Worm (Caenorhabditis elegans) whole organism, mixed stage, embryonic: ENCODE data around the gene nhr-254.

ENCODE experiments used
- elt-1 ChIP-seq: sonication (generic microtip); optimal IDR thresholded peaks from 2 replicates; lab custom pipeline; 2017; ENCODE audit warnings: missing genetic modification characterization, mild to moderate bottlenecking, missing compliant biosample characterization, antibody characterized with exemption, moderate library complexity, borderline replicate concordance; ENCODE audit not compliant: insufficient read depth
- elt-3 ChIP-seq: fragments of 150-350 bp; optimal IDR thresholded peaks from 2 replicates; lab custom pipeline; 2014; ENCODE audit warnings: missing biosample characterization, missing genetic modification characterization
- lsy-2 ChIP-seq: fragments of 150-350 bp; optimal IDR thresholded peaks from 2 replicates; lab custom pipeline; 2014; ENCODE audit warnings: missing biosample characterization, missing genetic modification characterization
- pha-4 ChIP-seq: fragments of 150-350 bp; optimal IDR thresholded peaks from 2 replicates; lab custom pipeline; 2018; ENCODE audit warnings: missing biosample characterization, missing genetic modification reagents, missing genetic modification characterization
- snpc-4 ChIP-seq: fragments of 150-350 bp; optimal IDR thresholded peaks from 2 replicates; lab custom pipeline; 2014; ENCODE audit warnings: missing biosample characterization, missing genetic modification characterization
- sptf-1 ChIP-seq: sonication (generic microtip); optimal IDR thresholded peaks from 2 replicates; lab custom pipeline; 2017; ENCODE audit warnings: mild to moderate bottlenecking, missing genetic modification characterization, moderate library complexity, missing compliant biosample characterization
- unc-62 ChIP-seq: fragments of 150-350 bp; optimal IDR thresholded peaks from 2 replicates; lab custom pipeline; 2014; ENCODE audit warnings: missing biosample characterization, missing genetic modification reagents, missing genetic modification characterization
- ztf-11 ChIP-seq: fragments of 150-350 bp; optimal IDR thresholded peaks from 2 replicates; lab custom pipeline; 2014; ENCODE audit warnings: missing biosample characterization, missing genetic modification characterization

DNA sequence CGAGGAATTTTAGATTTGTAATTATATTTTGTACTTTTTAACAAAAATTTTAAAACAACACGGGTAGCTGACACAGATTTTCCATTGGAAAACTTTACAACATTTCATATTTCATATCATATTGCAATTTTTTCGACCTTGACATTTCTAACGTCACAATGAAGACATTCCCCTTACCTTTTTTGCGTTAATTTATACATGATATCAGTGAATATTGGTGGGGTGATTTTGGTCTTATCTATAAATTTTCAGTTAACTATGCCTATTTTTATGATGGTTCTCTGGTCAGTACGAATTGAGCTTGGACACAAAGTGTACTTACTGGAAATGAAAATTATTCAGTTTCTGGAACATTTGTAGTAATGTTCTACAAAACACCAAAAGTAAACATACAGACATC is 7.9 kb upstream of the nhr-254 start:
- no peak for TF ChIP-seq elt-1 (tag; lab: Kevin White, UChicago)
- TF ChIP-seq snpc-4 (tag; lab: Kevin White, UChicago): no peak
- no peak for TF ChIP-seq lsy-2
- TF ChIP-seq ztf-11 (tag; lab: Kevin White, UChicago): no peak
- TF ChIP-seq unc-62 (GFP tag; lab: Kevin White, UChicago): no peak
- TF ChIP-seq pha-4: no peak
- no peak for TF ChIP-seq sptf-1
- TF ChIP-seq elt-3: no peak
